Worm (Caenorhabditis elegans): ENCODE data around the gene W02B12.1.

Gene W02B12.1

ce11 chrII:11453639-11454038, 4.8 kb downstream of the W02B12.1 start:
- TF ChIP-seq elt-3 (tag; optimal IDR thresholded peaks at IDR 0.05) (no peak), hlh-1 (tag; optimal IDR thresholded peaks at IDR 0.05) (peak; percentile 24), mab-5 (tag; optimal IDR thresholded peaks at IDR 0.05) (no peak), ceh-39 (tag; optimal IDR thresholded peaks at IDR 0.05) (peak; percentile 9), snpc-4 (tag; optimal IDR thresholded peaks at IDR 0.05) (no peak), nhr-2 (tag; optimal IDR thresholded peaks at IDR 0.05) (no peak), sem-2 (GFP tag; optimal IDR thresholded peaks at IDR 0.05) (no peak), M03D4.4 (tag; optimal IDR thresholded peaks at IDR 0.05) (no peak), sptf-1 (tag; optimal IDR thresholded peaks at IDR 0.05) (no peak), ham-2 (GFP tag; optimal IDR thresholded peaks at IDR 0.05) (no peak), drap-1 (GFP tag; optimal IDR thresholded peaks at IDR 0.05) (no peak), nhr-76 (tag; optimal IDR thresholded peaks at IDR 0.05) (no peak)

DNA sequence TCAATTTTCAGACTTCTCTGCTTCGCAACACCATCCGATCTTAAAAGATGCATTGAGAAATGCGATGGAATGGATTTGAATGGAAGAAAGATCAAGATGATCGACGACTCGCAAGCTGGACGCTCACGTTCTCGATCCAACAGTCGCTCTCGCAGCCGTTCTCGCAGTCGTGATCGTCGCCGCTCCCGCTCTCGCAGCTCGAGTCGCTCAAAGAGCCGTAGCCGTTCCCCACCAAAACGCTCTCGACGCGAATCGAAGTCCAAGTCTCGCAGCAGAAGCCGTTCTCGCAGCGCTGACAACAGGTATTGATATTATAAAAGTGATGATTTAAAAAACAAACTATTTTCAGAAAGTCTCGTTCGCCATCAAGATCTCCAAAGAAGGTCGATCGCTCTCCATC, 6.3 kb downstream of the W02B12.1 start:
- TF ChIP-seq nhr-76 (tag; optimal IDR thresholded peaks at IDR 0.05): no peak
- TF ChIP-seq lsy-2 (tag; optimal IDR thresholded peaks at IDR 0.05): no peak
- no peak for TF ChIP-seq unc-62 (GFP tag; optimal IDR thresholded peaks at IDR 0.05)
- TF ChIP-seq nhr-12 (tag; optimal IDR thresholded peaks at IDR 0.05): no peak
- no peak for TF ChIP-seq drap-1 (GFP tag; optimal IDR thresholded peaks at IDR 0.05)
- no peak for TF ChIP-seq elt-3 (tag; optimal IDR thresholded peaks at IDR 0.05)
- no peak for TF ChIP-seq nhr-28 (tag; optimal IDR thresholded peaks at IDR 0.05)
- no peak for TF ChIP-seq snpc-4 (tag; optimal IDR thresholded peaks at IDR 0.05)
- no peak for TF ChIP-seq lin-32 (GFP tag; optimal IDR thresholded peaks at IDR 0.05)
- TF ChIP-seq bed-3 (GFP tag; optimal IDR thresholded peaks at IDR 0.05): no peak
- no peak for TF ChIP-seq nhr-237 (tag; optimal IDR thresholded peaks at IDR 0.05)
- TF ChIP-seq zip-8 (tag; optimal IDR thresholded peaks at IDR 0.05): no peak
- no peak for TF ChIP-seq cnd-1 (tag; optimal IDR thresholded peaks at IDR 0.05)

- TF ChIP-seq M03D4.4 (tag; optimal IDR thresholded peaks at IDR 0.05) (no peak), flh-1 (GFP tag; optimal IDR thresholded peaks at IDR 0.05) (no peak), mab-5 (tag; optimal IDR thresholded peaks at IDR 0.05) (no peak), mep-1 (tag; optimal IDR thresholded peaks at IDR 0.05) (no peak), lin-32 (GFP tag; optimal IDR thresholded peaks at IDR 0.05) (no peak), ham-2 (GFP tag; optimal IDR thresholded peaks at IDR 0.05) (no peak), nhr-2 (tag; optimal IDR thresholded peaks at IDR 0.05) (no peak), ceh-83 (GFP tag; optimal IDR thresholded peaks at IDR 0.05) (no peak), zip-8 (tag; optimal IDR thresholded peaks at IDR 0.05) (no peak), ztf-11 (tag; optimal IDR thresholded peaks at IDR 0.05) (no peak), lsy-2 (tag; optimal IDR thresholded peaks at IDR 0.05) (no peak), tbx-8 (GFP tag; optimal IDR thresholded peaks at IDR 0.05) (no peak), nhr-237 (tag; optimal IDR thresholded peaks at IDR 0.05) (no peak), mls-2 (tag; optimal IDR thresholded peaks at IDR 0.05) (no peak), sptf-1 (tag; optimal IDR thresholded peaks at IDR 0.05) (no peak), unc-39 (tag; optimal IDR thresholded peaks at IDR 0.05) (no peak)
Observed at ce11 chrII:11455715-11456114, 6.9 kb downstream of the W02B12.1 start.

ce11 chrII:11459883-11460282, 11.1 kb downstream of the W02B12.1 start:
- TF ChIP-seq unc-39 (tag; optimal IDR thresholded peaks at IDR 0.05) (no peak), nhr-237 (tag; optimal IDR thresholded peaks at IDR 0.05) (no peak), blmp-1 (tag; optimal IDR thresholded peaks at IDR 0.05) (no peak), mls-2 (tag; optimal IDR thresholded peaks at IDR 0.05) (no peak), ces-1 (GFP tag; optimal IDR thresholded peaks at IDR 0.05) (no peak), unc-120 (tag; optimal IDR thresholded peaks at IDR 0.05; ENCODE audit: poor library complexity, severe bottlenecking) (no peak), drap-1 (GFP tag; optimal IDR thresholded peaks at IDR 0.05) (no peak), cnd-1 (tag; optimal IDR thresholded peaks at IDR 0.05) (no peak), lin-13 (tag; optimal IDR thresholded peaks at IDR 0.05) (no peak), M03D4.4 (tag; optimal IDR thresholded peaks at IDR 0.05) (no peak), ceh-83 (GFP tag; optimal IDR thresholded peaks at IDR 0.05) (no peak), nhr-76 (tag; optimal IDR thresholded peaks at IDR 0.05) (no peak), mab-5 (tag; optimal IDR thresholded peaks at IDR 0.05) (no peak)

ce11 chrII:11463899-11464298, 15.1 kb downstream of the W02B12.1 start:
- TF ChIP-seq zip-8 (tag; optimal IDR thresholded peaks at IDR 0.05) (no peak), ces-1 (GFP tag; optimal IDR thresholded peaks at IDR 0.05) (peak; percentile 29)
